Worm (Caenorhabditis elegans): ENCODE data around the gene ZK757.10.

DNA sequence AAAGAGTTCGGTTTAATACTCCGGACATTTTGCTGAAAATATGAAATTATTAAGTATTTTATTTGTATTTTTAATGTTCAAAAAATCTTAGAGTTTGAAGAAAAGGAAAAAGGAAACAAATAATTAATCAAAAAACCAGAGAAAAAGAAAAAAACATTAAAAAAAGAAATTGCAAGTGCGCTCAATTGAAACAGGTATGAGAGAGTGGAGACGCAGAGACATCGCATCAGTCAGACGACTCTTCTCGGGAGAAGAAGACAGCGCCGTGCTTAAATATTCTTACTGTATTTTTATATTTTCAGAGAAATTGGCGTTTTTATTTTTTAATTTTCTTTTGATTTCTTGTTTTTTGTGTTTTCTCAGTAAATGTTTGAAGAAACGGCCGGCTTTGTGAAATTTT is 29.0 kb upstream of the ZK757.10 start, which contains the start of gene mrpl-36:
- TF ChIP-seq set-16 (GFP tag; IDR thresholded peaks at IDR 0.05) (no peak), F49E8.2 (tag; optimal IDR thresholded peaks at IDR 0.05; ENCODE audit: borderline replicate concordance) (no peak), nhr-76 (tag; optimal IDR thresholded peaks at IDR 0.05) (no peak), vab-7 (GFP tag; IDR thresholded peaks at IDR 0.05) (no peak), pqm-1 (tag; optimal IDR thresholded peaks at IDR 0.05) (no peak), egl-27 (tag; optimal IDR thresholded peaks at IDR 0.05) (no peak), nhr-10 (tag; optimal IDR thresholded peaks at IDR 0.05) (no peak), unc-62 (GFP tag; optimal IDR thresholded peaks at IDR 0.05 in 1 of 2) (no peak), unc-62 (tag; optimal IDR thresholded peaks at IDR 0.05) (no peak)
